Worm (Caenorhabditis elegans) whole organism, L2 larva: Measurements from ENCODE around the gene snt-1.

Source experiments
- mab-5 ChIP-seq: fragments of 150-350 bp; optimal IDR thresholded peaks from 2 replicates; lab custom pipeline; 2014; ENCODE audit warnings: missing biosample characterization, missing genetic modification characterization
- nhr-11 ChIP-seq: fragments of 150-350 bp; optimal IDR thresholded peaks from 2 replicates; lab custom pipeline; 2014; ENCODE audit warnings: missing biosample characterization, missing genetic modification characterization
- nhr-12 ChIP-seq: fragments of 150-350 bp; optimal IDR thresholded peaks from 2 replicates; lab custom pipeline; 2014; ENCODE audit warnings: missing biosample characterization, missing genetic modification characterization

DNA sequence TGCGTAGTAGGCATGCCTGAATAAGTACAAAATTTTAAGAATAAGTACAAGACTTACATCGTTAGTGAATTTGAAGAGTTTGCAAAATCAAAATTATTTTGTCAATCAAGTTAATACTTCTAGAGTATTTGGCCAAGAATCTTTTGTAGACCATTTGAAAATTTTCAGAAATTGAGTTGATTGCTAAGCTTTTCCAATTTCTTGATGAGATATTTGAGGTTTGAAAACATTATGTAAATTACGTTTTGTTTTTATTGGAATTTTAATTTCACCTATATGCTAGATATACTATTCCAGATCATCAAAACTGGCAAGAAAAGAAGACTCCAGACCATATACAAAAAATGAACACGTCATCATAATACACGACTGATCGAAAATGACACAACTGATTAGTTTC, 7.7 kb upstream of the snt-1 start, which contains the start of gene tab-1:
- no peak for TF ChIP-seq nhr-12 (tag; lab: Kevin White, UChicago)
- TF ChIP-seq nhr-11 (tag; lab: Kevin White, UChicago): no peak
- TF ChIP-seq mab-5: no peak
